Worm (Caenorhabditis elegans): ENCODE data around the gene Y17G9B.11.
"Not testable (repeated sequence)": the region's sequence is repeated elsewhere in the genome, so short reads cannot be mapped to it uniquely, and the experiment has no call there.

Gene Y17G9B.11

DNA sequence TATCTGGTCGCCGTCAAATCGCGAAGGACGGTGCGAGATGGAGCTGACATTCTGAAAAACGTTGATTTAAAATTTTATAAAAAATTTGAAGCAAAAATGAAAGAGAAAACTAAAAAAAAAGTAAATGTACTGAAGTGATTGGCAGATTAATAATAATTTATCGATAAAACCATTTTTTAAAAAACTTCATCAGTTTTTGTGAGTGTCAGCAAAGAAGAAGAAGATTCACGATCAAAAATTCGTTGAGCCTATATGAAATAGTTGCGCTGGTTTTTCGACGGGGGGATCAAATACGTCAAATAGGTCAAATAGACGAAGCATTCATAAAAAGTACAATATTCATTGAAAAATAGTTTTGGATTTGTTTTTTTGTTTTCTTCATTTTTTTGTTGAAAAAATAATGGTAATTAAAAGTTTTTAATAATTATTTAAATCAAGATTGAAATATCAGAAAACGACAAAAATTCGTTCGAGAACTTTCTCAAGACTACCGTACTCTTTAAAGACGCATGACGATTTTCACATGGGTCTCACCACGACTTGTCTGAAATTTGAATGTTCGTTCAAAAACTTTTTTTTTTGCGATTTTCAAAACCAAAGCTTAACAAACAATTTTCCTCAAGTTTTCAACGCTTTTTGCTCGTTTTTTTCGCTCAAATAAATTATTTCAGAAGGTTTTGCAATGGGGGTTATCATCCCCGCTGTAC lies 4.1 kb downstream of the Y17G9B.11 start, which contains the start of the genes memi-1 and cyp-31A3 (continued):
- TF ChIP-seq C17E4.6 (GFP tag; IDR thresholded peaks at IDR 0.05) (no peak), hsf-1 (GFP tag; IDR thresholded peaks at IDR 0.05) (peak; percentile 99), unc-130 (GFP tag; optimal IDR thresholded peaks at IDR 0.05) (no peak), tbp1 (GFP tag; optimal IDR thresholded peaks at IDR 0.05) (peak; percentile 37), mcd-1 (GFP tag; IDR thresholded peaks at IDR 0.05) (peak; percentile 67; the same call in 1 of the 2 replicates), snpc-3.4 (tag; optimal IDR thresholded peaks at IDR 0.05) (peak; percentile 81), cebp-2 (GFP tag; IDR thresholded peaks at IDR 0.05) (no peak), madf-10 (tag; optimal IDR thresholded peaks at IDR 0.05) (no peak), zim-3 (tag; optimal IDR thresholded peaks at IDR 0.05) (no peak), Y79H2A.3 (GFP tag; conservative IDR thresholded peaks at IDR 0.05) (no peak), xnd-1 (tag; optimal IDR thresholded peaks at IDR 0.05) (peak; percentile 86), aptf-3 (GFP tag; IDR thresholded peaks at IDR 0.05) (no peak), ets-4 (GFP tag; optimal IDR thresholded peaks at IDR 0.05) (no peak), ztf-18 (tag; optimal IDR thresholded peaks at IDR 0.05) (no peak), dpl-1 (GFP tag; optimal IDR thresholded peaks at IDR 0.05) (no peak), unc-62 (GFP tag; optimal IDR thresholded peaks at IDR 0.05) (no peak), T07F8.4 (tag; optimal IDR thresholded peaks at IDR 0.05) (no peak), fkh-3 (tag; optimal IDR thresholded peaks at IDR 0.05) (no peak), hlh-12 (tag; optimal IDR thresholded peaks at IDR 0.05) (no peak), D2030.7 (GFP tag; IDR thresholded peaks at IDR 0.05) (peak; percentile 82), akir-1 (GFP tag; optimal IDR thresholded peaks at IDR 0.05) (no peak), cebp-1 (GFP tag; IDR thresholded peaks at IDR 0.05) (no peak), cebp-1 (tag; optimal IDR thresholded peaks at IDR 0.05) (no peak), nhr-80 (tag; optimal IDR thresholded peaks at IDR 0.05) (no peak), lag-1 (GFP tag; IDR thresholded peaks at IDR 0.05) (no peak), F22D6.2 (tag; optimal IDR thresholded peaks at IDR 0.05) (no peak), hlh-26 (GFP tag; conservative IDR thresholded peaks at IDR 0.05) (no peak), pha-4 (tag; optimal IDR thresholded peaks at IDR 0.05) (no peak), F52B5.7 (tag; optimal IDR thresholded peaks at IDR 0.05) (no peak)

- TF ChIP-seq xnd-1 (tag; optimal IDR thresholded peaks at IDR 0.05) (peak; percentile 17), snpc-4 (tag; optimal IDR thresholded peaks at IDR 0.05) (peak in 1 of 4 experiments; percentile 39), lsl-1 (GFP tag; optimal IDR thresholded peaks at IDR 0.05) (peak; percentile 52), hmg-1.2 (GFP tag; IDR thresholded peaks at IDR 0.05) (peak; percentile 26; the same call in 1 of the 2 replicates), mcd-1 (GFP tag; IDR thresholded peaks at IDR 0.05) (peak; percentile 70), F33H1.4 (GFP tag; IDR thresholded peaks at IDR 0.05) (peak; percentile 49), madf-6 (GFP tag; IDR thresholded peaks at IDR 0.05) (peak; percentile 75)
- not testable (repeated sequence) for TF ChIP-seq snpc-4 (GFP tag; optimal IDR thresholded peaks at IDR 0.05)
Observed at ce11 chrIV:4762990-4763545, 6.7 kb downstream of the Y17G9B.11 start.

- TF ChIP-seq xnd-1 (tag; optimal IDR thresholded peaks at IDR 0.05), result no peak
Observed at ce11 chrIV:4763844-4764243, 7.4 kb downstream of the Y17G9B.11 start, which contains the start of gene Y17G9B.2. Gene Y17G9B.2, plus strand, starts transcription at chrIV:4764144.
